Worm (Caenorhabditis elegans) whole organism, midembryonic: ENCODE data around the gene ant-1.3.

Experiments
- T22C8.4 ChIP-seq: fragments of 200-800 bp; sonication (Bioruptor generic); IDR thresholded peaks from 2 replicates; pipeline ENCODE4 v1.3.6; 2022; ENCODE audit warnings: missing genetic modification characterization, missing compliant biosample characterization
- cog-1 ChIP-seq: sonication (generic microtip); optimal IDR thresholded peaks from 2 replicates; lab custom pipeline; 2016; ENCODE audit warnings: missing genetic modification characterization, missing compliant biosample characterization
- flt-1 ChIP-seq: fragments of 200-800 bp; sonication (Bioruptor generic); IDR thresholded peaks from 2 replicates; pipeline ENCODE4 v1.3.6; 2022; ENCODE audit warnings: missing genetic modification characterization, missing compliant biosample characterization
- klf-2 ChIP-seq: fragments of 200-800 bp; sonication (Bioruptor generic); conservative IDR thresholded peaks from 2 replicates; pipeline ENCODE4 v1.3.6; 2022; ENCODE audit warnings: missing genetic modification reagents, missing genetic modification characterization, missing compliant biosample characterization
- med-1 ChIP-seq: sonication (generic microtip); optimal IDR thresholded peaks from 2 replicates; lab custom pipeline; 2017; ENCODE audit warnings: missing genetic modification characterization, mild to moderate bottlenecking, missing compliant biosample characterization, antibody characterized with exemption, missing genetic modification reagents; ENCODE audit not compliant: insufficient read depth
- ref-1 ChIP-seq: fragments of 200-800 bp; sonication (Bioruptor generic); conservative IDR thresholded peaks from 2 replicates; pipeline ENCODE4 v1.3.6; 2022; ENCODE audit warnings: missing genetic modification reagents, missing genetic modification characterization, missing compliant biosample characterization
- tab-1 ChIP-seq: fragments of 200-800 bp; sonication (Bioruptor generic); IDR thresholded peaks from 2 replicates; pipeline ENCODE4 v1.3.6; 2022; ENCODE audit warnings: missing genetic modification characterization, missing compliant biosample characterization
- ztf-23 ChIP-seq: fragments of 200-800 bp; sonication (Bioruptor generic); IDR thresholded peaks from 2 replicates; pipeline ENCODE4 v1.3.6; 2022; ENCODE audit warnings: missing genetic modification reagents, missing genetic modification characterization, missing compliant biosample characterization
- ztf-29 ChIP-seq: fragments of 200-800 bp; sonication (Bioruptor generic); IDR thresholded peaks from 2 replicates; pipeline ENCODE4 v1.3.6; 2022; ENCODE audit warnings: missing genetic modification reagents, missing genetic modification characterization, missing compliant biosample characterization

ant-1.3 gene

DNA sequence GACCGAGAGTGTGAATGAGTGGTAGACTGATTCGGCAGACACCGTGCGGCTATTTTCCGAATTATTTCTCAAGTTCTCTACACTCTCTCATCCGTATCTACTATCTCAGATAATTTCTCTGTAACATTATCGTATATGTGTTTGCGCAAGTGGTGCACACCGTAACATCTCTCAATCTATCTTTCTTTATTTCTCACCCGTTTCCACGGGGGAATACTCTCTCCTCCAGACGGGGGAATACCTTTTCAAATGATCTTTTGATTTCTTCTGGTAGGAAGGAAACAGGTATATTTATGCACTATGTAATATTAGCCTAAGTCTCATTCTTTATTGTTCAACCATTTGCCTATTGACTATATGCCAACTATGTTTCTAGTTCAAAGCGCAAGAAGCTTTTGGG lies 42.0 kb downstream of the ant-1.3 start:
- TF ChIP-seq cog-1 (peak; percentile 17), flt-1 (no peak), ztf-23 (GFP tag; lab: Robert Waterston, UW) (no peak)

ce11 chrIV:9659999-9660398 lies 49.1 kb downstream of the ant-1.3 start:
- TF ChIP-seq tab-1 (no peak), T22C8.4 (GFP tag; lab: Robert Waterston, UW) (no peak), flt-1 (no peak), cog-1 (no peak), ref-1 (no peak), ztf-29 (no peak), med-1 (GFP tag; lab: Kevin White, UChicago) (no peak), klf-2 (GFP tag; lab: Robert Waterston, UW) (no peak), ztf-23 (GFP tag; lab: Robert Waterston, UW) (no peak)
